Worm (Caenorhabditis elegans) whole organism, early embryonic: Measurements from ENCODE around the gene nhr-40.

Experiments
- B0310.2 ChIP-seq: sonication (generic microtip); optimal IDR thresholded peaks from 2 replicates; lab custom pipeline; 2016; ENCODE audit warnings: mild to moderate bottlenecking, missing genetic modification characterization, missing compliant biosample characterization
- ama-1 ChIP-seq: fragments of 150-350 bp; optimal IDR thresholded peaks from 2 replicates; lab custom pipeline; 2014
- ceh-13 ChIP-seq: fragments of 200-800 bp; sonication (Bioruptor generic); optimal IDR thresholded peaks from 2 replicates; lab custom pipeline; 2018; ENCODE audit warnings: mild to moderate bottlenecking, missing genetic modification characterization, missing compliant biosample characterization
- ceh-36 ChIP-seq: sonication (generic microtip); optimal IDR thresholded peaks from 2 replicates; lab custom pipeline; 2016; ENCODE audit warnings: missing genetic modification characterization, inconsistent platforms, missing compliant biosample characterization
- hmg-4 ChIP-seq: fragments of 200-800 bp; sonication (Bioruptor generic); optimal IDR thresholded peaks from 2 replicates; lab custom pipeline; 2018; ENCODE audit warnings: mild to moderate bottlenecking, missing genetic modification characterization, missing compliant biosample characterization
- pes-1 ChIP-seq: fragments of 200-800 bp; sonication (Bioruptor generic); IDR thresholded peaks from 2 replicates; pipeline ENCODE4 v1.3.6; 2022; ENCODE audit warnings: missing genetic modification reagents, missing genetic modification characterization, missing compliant biosample characterization

- no peak for TF ChIP-seq ceh-13
- TF ChIP-seq ama-1 (lab: Kevin White, UChicago) = no peak
- TF ChIP-seq pes-1 (GFP tag; lab: Robert Waterston, UW) = no peak
- no peak for TF ChIP-seq ceh-36 (tag; lab: Kevin White, UChicago)
- no peak for TF ChIP-seq B0310.2 (tag; lab: Kevin White, UChicago)
- TF ChIP-seq hmg-4 = no peak
Measured at ce11 chrX:2591586-2592000, 2.2 kb upstream of the nhr-40 start.
